Worm (Caenorhabditis elegans): ENCODE data around the gene F15A4.10.

DNA sequence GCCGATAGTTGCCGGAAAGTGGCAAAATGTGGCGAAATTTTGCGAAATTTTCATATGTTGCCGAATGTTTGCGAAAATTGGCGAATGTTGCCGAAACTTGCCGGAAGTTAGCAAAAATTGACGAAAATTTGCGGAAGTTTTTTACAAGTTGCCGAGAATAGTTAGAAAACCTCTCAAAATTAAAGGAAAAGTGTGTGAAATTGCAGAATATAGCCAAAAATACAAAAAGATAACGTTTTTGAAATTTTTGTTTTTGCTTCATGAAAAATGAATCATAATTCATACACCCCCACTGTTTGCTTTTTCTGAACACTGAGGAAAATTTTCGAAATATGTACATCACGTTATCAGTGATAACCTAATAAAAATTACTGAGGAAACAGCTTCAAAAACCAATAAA lies 3.3 kb downstream of the F15A4.10 start:
- TF ChIP-seq sma-3 (GFP tag; optimal IDR thresholded peaks at IDR 0.05) (no peak), lsy-2 (tag; optimal IDR thresholded peaks at IDR 0.05) (no peak)

Data from whole organism, L2 larva.